Worm (Caenorhabditis elegans): ENCODE results near the gene F41C3.7.

ce11 chrII:4693129-4693528 lies 36.7 kb upstream of the F41C3.7 start, which contains the start of gene F10G7.5:
- no peak for TF ChIP-seq nhr-28 (tag; optimal IDR thresholded peaks at IDR 0.05)
- no peak for TF ChIP-seq nhr-12 (tag; optimal IDR thresholded peaks at IDR 0.05)
- no peak for TF ChIP-seq zag-1 (tag; optimal IDR thresholded peaks at IDR 0.05)
- no peak for TF ChIP-seq nhr-11 (tag; optimal IDR thresholded peaks at IDR 0.05)
- TF ChIP-seq nhr-76 (tag; optimal IDR thresholded peaks at IDR 0.05): no peak
- no peak for TF ChIP-seq aly-2 (tag; optimal IDR thresholded peaks at IDR 0.05)
- TF ChIP-seq nhr-237 (tag; optimal IDR thresholded peaks at IDR 0.05): no peak
- TF ChIP-seq snpc-4 (tag; optimal IDR thresholded peaks at IDR 0.05): no peak
- TF ChIP-seq fkh-2 (tag; optimal IDR thresholded peaks at IDR 0.05): no peak
- no peak for TF ChIP-seq pha-4 (tag; optimal IDR thresholded peaks at IDR 0.05)
- TF ChIP-seq pqm-1 (tag; optimal IDR thresholded peaks at IDR 0.05): no peak

All from whole organism, L3 larva.